Fruit fly (Drosophila melanogaster) whole organism, embryonic: ENCODE data around the gene Chd1.

Source experiments
- ATbp ChIP-seq: fragments of 200-800 bp; sonication (Bioruptor generic); optimal IDR thresholded peaks from 2 replicates; lab custom pipeline; 2017; ENCODE audit warnings: missing biosample characterization, mild to moderate bottlenecking, missing genetic modification characterization, missing genetic modification reagents
- Abd-B ChIP-seq: fragments of 200-800 bp; sonication (Bioruptor generic); optimal IDR thresholded peaks from 2 replicates; lab custom pipeline; 2018; ENCODE audit warnings: missing biosample characterization, mild to moderate bottlenecking, missing genetic modification characterization, moderate library complexity
- Bdp1 ChIP-seq: fragments of 200-800 bp; sonication (Bioruptor generic); optimal IDR thresholded peaks from 3 replicates; lab custom pipeline; 2016; ENCODE audit warnings: missing biosample characterization, missing genetic modification characterization
- C15 ChIP-seq: fragments of 200-800 bp; sonication (Bioruptor generic); IDR thresholded peaks from 3 replicates; pipeline ENCODE4 v1.3.6; 2022; ENCODE audit warnings: missing biosample characterization, missing genetic modification characterization
- CG11456 ChIP-seq: fragments of 200-800 bp; sonication (Bioruptor generic); IDR thresholded peaks from 3 replicates; pipeline ENCODE4 v1.3.6; 2022; ENCODE audit warnings: missing biosample characterization, missing genetic modification characterization
- CG11560 ChIP-seq: fragments of 200-800 bp; sonication (Bioruptor generic); IDR thresholded peaks from 3 replicates; pipeline ENCODE4 v1.3.6; 2022; ENCODE audit warnings: missing biosample characterization, missing genetic modification characterization
- CG11695 ChIP-seq: fragments of 200-800 bp; sonication (Bioruptor generic); IDR thresholded peaks from 3 replicates; pipeline ENCODE4 v1.3.6; 2022; ENCODE audit warnings: missing biosample characterization, missing genetic modification characterization
- CG11696 ChIP-seq: fragments of 200-800 bp; sonication (Bioruptor generic); IDR thresholded peaks from 2 replicates; pipeline ENCODE4 v1.3.6; 2022; ENCODE audit warnings: missing biosample characterization, missing genetic modification characterization
- CG12942 ChIP-seq: fragments of 200-800 bp; sonication (Bioruptor generic); optimal IDR thresholded peaks from 3 replicates; lab custom pipeline; 2016; ENCODE audit warnings: missing biosample characterization, missing genetic modification characterization
- CG14667 ChIP-seq: fragments of 200-800 bp; sonication (Bioruptor generic); IDR thresholded peaks from 2 replicates; pipeline ENCODE4 v1.3.6; 2022; ENCODE audit warnings: missing biosample characterization, missing genetic modification characterization
- CG15479 ChIP-seq: fragments of 200-800 bp; sonication (Bioruptor generic); optimal IDR thresholded peaks from 3 replicates; lab custom pipeline; 2019; ENCODE audit warnings: missing biosample characterization, mild to moderate bottlenecking, missing genetic modification characterization, moderate library complexity
- CG1603 ChIP-seq: fragments of 200-800 bp; sonication (Bioruptor generic); optimal IDR thresholded peaks from 2 replicates; lab custom pipeline; 2019; ENCODE audit warnings: missing biosample characterization, mild to moderate bottlenecking, missing genetic modification characterization, moderate library complexity
- CG16813 ChIP-seq: fragments of 200-800 bp; sonication (Bioruptor generic); IDR thresholded peaks from 3 replicates; pipeline ENCODE4 v1.3.6; 2022; ENCODE audit warnings: missing biosample characterization, missing genetic modification characterization; ENCODE audit not compliant: partially characterized antibody
- CG17912 ChIP-seq: fragments of 200-800 bp; sonication (Bioruptor generic); optimal IDR thresholded peaks from 2 replicates; lab custom pipeline; 2018; ENCODE audit warnings: missing biosample characterization, mild to moderate bottlenecking, missing genetic modification characterization
- CG18599 ChIP-seq: fragments of 200-800 bp; sonication (Bioruptor generic); optimal IDR thresholded peaks from 3 replicates; lab custom pipeline; 2017; ENCODE audit warnings: missing biosample characterization, missing genetic modification characterization, mild to moderate bottlenecking, moderate library complexity, missing genetic modification reagents
- CG3281 ChIP-seq: fragments of 200-800 bp; sonication (Bioruptor generic); optimal IDR thresholded peaks from 3 replicates; lab custom pipeline; 2017; ENCODE audit warnings: missing biosample characterization, mild to moderate bottlenecking, missing genetic modification characterization
- CG7745 ChIP-seq: fragments of 200-800 bp; sonication (Bioruptor generic); optimal IDR thresholded peaks from 2 replicates; lab custom pipeline; 2018; ENCODE audit warnings: missing biosample characterization, mild to moderate bottlenecking, missing genetic modification characterization, moderate library complexity
- CG7928 ChIP-seq: fragments of 200-800 bp; sonication (Bioruptor generic); optimal IDR thresholded peaks from 2 replicates; lab custom pipeline; 2017; ENCODE audit warnings: missing biosample characterization, mild to moderate bottlenecking, missing genetic modification characterization
- CG8281 ChIP-seq: fragments of 200-800 bp; sonication (Bioruptor generic); optimal IDR thresholded peaks from 2 replicates; lab custom pipeline; 2018; ENCODE audit warnings: missing biosample characterization, mild to moderate bottlenecking, missing genetic modification characterization, moderate library complexity
- CG8388 ChIP-seq: fragments of 200-800 bp; sonication (Bioruptor generic); optimal IDR thresholded peaks from 2 replicates; lab custom pipeline; 2019; ENCODE audit warnings: missing biosample characterization, mild to moderate bottlenecking, missing genetic modification characterization, moderate library complexity
- D ChIP-seq, 2 experiments: fragments of 200-800 bp in 1 of 2; fragments of >200 bp in 1 of 2; sonication (Bioruptor generic) in 1 of 2; optimal IDR thresholded peaks; 2 replicates in 1 of 2; 3 replicates in 1 of 2; lab custom pipeline; 2017; ENCODE audit warnings: mild to moderate bottlenecking in 1 of 2, missing biosample characterization in 1 of 2, missing genetic modification characterization in 1 of 2, missing genetic modification reagents in 1 of 2
- ERR ChIP-seq: fragments of 200-800 bp; sonication (Bioruptor generic); optimal IDR thresholded peaks from 2 replicates; lab custom pipeline; 2016; ENCODE audit warnings: missing biosample characterization, missing genetic modification characterization
- Elba2 ChIP-seq: fragments of 200-800 bp; sonication (Bioruptor generic); optimal IDR thresholded peaks from 3 replicates; lab custom pipeline; 2016; ENCODE audit warnings: missing biosample characterization, missing genetic modification characterization
- Ets97D ChIP-seq: fragments of 200-800 bp; sonication (Bioruptor generic); optimal IDR thresholded peaks from 3 replicates; lab custom pipeline; 2016; ENCODE audit warnings: missing biosample characterization, missing genetic modification characterization
- H2.0 ChIP-seq: fragments of 200-800 bp; sonication (Bioruptor generic); IDR thresholded peaks from 2 replicates; pipeline ENCODE4 v1.3.6; 2022; ENCODE audit warnings: missing biosample characterization, missing genetic modification characterization
- HHEX ChIP-seq: fragments of 200-800 bp; sonication (Bioruptor generic); optimal IDR thresholded peaks from 3 replicates; lab custom pipeline; 2017; ENCODE audit warnings: missing biosample characterization, mild to moderate bottlenecking, missing genetic modification characterization, missing genetic modification reagents
- HLH4C ChIP-seq: fragments of 200-800 bp; sonication (Bioruptor generic); IDR thresholded peaks from 3 replicates; pipeline ENCODE4 v1.3.6; 2022; ENCODE audit warnings: missing biosample characterization, missing genetic modification characterization; ENCODE audit not compliant: partially characterized antibody
- Hey ChIP-seq: fragments of 200-800 bp; sonication (Bioruptor generic); optimal IDR thresholded peaks from 3 replicates; lab custom pipeline; 2018; ENCODE audit warnings: missing biosample characterization, mild to moderate bottlenecking, missing genetic modification characterization
- Lpt ChIP-seq: fragments of >200 bp; optimal IDR thresholded peaks from 2 replicates; lab custom pipeline; 2018; ENCODE audit warnings: missing biosample characterization, missing genetic modification characterization
- NK7.1 ChIP-seq: fragments of 200-800 bp; sonication (Bioruptor generic); optimal IDR thresholded peaks from 3 replicates; lab custom pipeline; 2016; ENCODE audit warnings: missing biosample characterization, missing genetic modification characterization
- Neu2 ChIP-seq: fragments of 200-800 bp; sonication (Bioruptor generic); optimal IDR thresholded peaks from 3 replicates; lab custom pipeline; 2016; ENCODE audit warnings: missing biosample characterization, missing genetic modification characterization, borderline replicate concordance
- Nf-YB ChIP-seq: fragments of 200-800 bp; sonication (Bioruptor generic); optimal IDR thresholded peaks from 3 replicates; lab custom pipeline; 2019; ENCODE audit warnings: missing biosample characterization, mild to moderate bottlenecking, missing genetic modification characterization, moderate library complexity
- Nf-YC ChIP-seq: fragments of 200-800 bp; optimal IDR thresholded peaks from 3 replicates; lab custom pipeline; 2019; ENCODE audit warnings: missing biosample characterization, mild to moderate bottlenecking, missing genetic modification characterization, moderate library complexity
- PHDP ChIP-seq: fragments of 200-800 bp; sonication (Bioruptor generic); optimal IDR thresholded peaks from 3 replicates; lab custom pipeline; 2018; ENCODE audit warnings: missing biosample characterization, mild to moderate bottlenecking, missing genetic modification characterization, moderate library complexity
- Scr ChIP-seq: fragments of 200-800 bp; sonication (Bioruptor generic); IDR thresholded peaks from 2 replicates; pipeline ENCODE4 v1.3.6; 2022; ENCODE audit warnings: missing biosample characterization, missing genetic modification characterization; ENCODE audit not compliant: partially characterized antibody
- Tbp ChIP-seq: fragments of >200 bp; optimal IDR thresholded peaks from 2 replicates; lab custom pipeline; 2018; ENCODE audit warnings: missing biosample characterization, missing genetic modification characterization
- crol ChIP-seq: fragments of 200-800 bp; sonication (Bioruptor generic); IDR thresholded peaks from 2 replicates; pipeline ENCODE4 v1.3.6; 2022; ENCODE audit warnings: missing biosample characterization, missing genetic modification characterization
- fu2 ChIP-seq: fragments of 200-800 bp; sonication (Bioruptor generic); optimal IDR thresholded peaks from 2 replicates; lab custom pipeline; 2016; ENCODE audit warnings: missing biosample characterization, missing genetic modification characterization
- klu ChIP-seq: fragments of 200-800 bp; sonication (Bioruptor generic); IDR thresholded peaks from 2 replicates; pipeline ENCODE4 v1.3.6; 2022; ENCODE audit warnings: missing biosample characterization, missing genetic modification characterization
- luna ChIP-seq: fragments of 200-800 bp; sonication (Bioruptor generic); optimal IDR thresholded peaks from 2 replicates; lab custom pipeline; 2016; ENCODE audit warnings: missing biosample characterization, missing genetic modification characterization
- nmo ChIP-seq: fragments of 200-800 bp; sonication (Bioruptor generic); optimal IDR thresholded peaks from 2 replicates; lab custom pipeline; 2018; ENCODE audit warnings: missing biosample characterization, mild to moderate bottlenecking, missing genetic modification characterization, moderate library complexity
- seq ChIP-seq: fragments of 200-800 bp; sonication (Bioruptor generic); IDR thresholded peaks from 2 replicates; pipeline ENCODE4 v1.3.6; 2022; ENCODE audit warnings: missing biosample characterization, missing genetic modification characterization
- tll ChIP-seq, 2 experiments: fragments of 200-800 bp in 1 of 2; fragments of >200 bp in 1 of 2; sonication (Bioruptor generic) in 1 of 2; optimal IDR thresholded peaks; 2 replicates each; lab custom pipeline; 2017 to 2019; ENCODE audit warnings: missing biosample characterization in 2 of 2, missing genetic modification characterization in 2 of 2, mild to moderate bottlenecking in 1 of 2, moderate library complexity in 1 of 2
- ttk ChIP-seq: fragments of 200-800 bp; sonication (Bioruptor generic); IDR thresholded peaks from 2 replicates; pipeline ENCODE4 v2.1.2; 2022; ENCODE audit warnings: missing biosample characterization, missing genetic modification characterization
- unpg ChIP-seq: fragments of 200-800 bp; sonication (Bioruptor generic); optimal IDR thresholded peaks from 3 replicates; lab custom pipeline; 2018; ENCODE audit warnings: missing biosample characterization, mild to moderate bottlenecking, missing genetic modification characterization, moderate library complexity
- usp ChIP-seq: fragments of >200 bp; optimal IDR thresholded peaks from 2 replicates; lab custom pipeline; 2017; ENCODE audit warnings: missing biosample characterization, missing genetic modification characterization
- zf30C ChIP-seq: fragments of 200-800 bp; sonication (Bioruptor generic); optimal IDR thresholded peaks from 3 replicates; lab custom pipeline; 2018; ENCODE audit warnings: missing biosample characterization, mild to moderate bottlenecking, missing genetic modification characterization
- zfh1 ChIP-seq: fragments of 200-800 bp; sonication (Bioruptor generic); IDR thresholded peaks from 3 replicates; pipeline ENCODE4 v1.3.6; 2022; ENCODE audit warnings: missing biosample characterization, missing genetic modification characterization

The Chd1 gene

dm6 chr2L:2987681-2988381, at the start of gene Chd1, which contains the start of gene Bem46 (continued):
- TF ChIP-seq crol (GFP tag; lab: Robert Waterston, UW) (peak; percentile 33; the same call in 1 of the 2 replicates), Neu2 (GFP tag; lab: Kevin White, UChicago) (no peak), Ets97D (peak; percentile 34), CG17912 (GFP tag; lab: Kevin White, UChicago) (peak; percentile 54), Nf-YC (peak; percentile 83), CG8388 (GFP tag; lab: Kevin White, UChicago) (peak; percentile 91), unpg (GFP tag; lab: Kevin White, UChicago) (peak; percentile 80), CG14667 (peak; percentile 83), HLH4C (no peak), CG3281 (peak; percentile 81), seq (no peak; the same call in 1 of the 2 replicates), CG8281 (tag; lab: Kevin White, UChicago) (no peak), CG7745 (tag; lab: Kevin White, UChicago) (no peak), nmo (GFP tag; lab: Kevin White, UChicago) (peak; percentile 92), CG1603 (peak; percentile 72), ttk (GFP tag; lab: Robert Waterston, UW) (peak; percentile 82), ATbp (GFP tag; lab: Kevin White, UChicago) (no peak), C15 (no peak), Elba2 (peak; percentile 1), Bdp1 (GFP tag; lab: Kevin White, UChicago) (peak; percentile 51), CG11560 (peak; percentile 70; the same call in 2 of the 3 replicates), PHDP (tag; lab: Kevin White, UChicago) (peak; percentile 82), HHEX (GFP tag; lab: Kevin White, UChicago) (peak; percentile 79), Hey (tag; lab: Kevin White, UChicago) (no peak), Abd-B (GFP tag; lab: Kevin White, UChicago) (peak; percentile 92), CG16813 (peak; percentile 27; the same call in 1 of the 3 replicates), zfh1 (GFP tag; lab: Robert Waterston, UW) (peak; percentile 82), tll (GFP tag; optimal IDR thresholded peaks at IDR 0.05; lab: Kevin White, UChicago) (peak in 1 of 2 experiments; percentile 42), NK7.1 (GFP tag; lab: Kevin White, UChicago) (peak; percentile 56), CG15479 (GFP tag; lab: Kevin White, UChicago) (peak; percentile 1), Nf-YB (peak; percentile 67), fu2 (GFP tag; lab: Kevin White, UChicago) (peak; percentile 75), luna (GFP tag; lab: Kevin White, UChicago) (no peak), H2.0 (GFP tag; lab: Robert Waterston, UW) (peak; percentile 79), CG12942 (GFP tag; lab: Kevin White, UChicago) (peak; percentile 88), CG18599 (peak; percentile 88), CG11456 (GFP tag; lab: Robert Waterston, UW) (peak; percentile 83), ERR (GFP tag; lab: Kevin White, UChicago) (no peak), CG7928 (GFP tag; lab: Kevin White, UChicago) (peak; percentile 38), klu (GFP tag; lab: Robert Waterston, UW) (peak; percentile 87), zf30C (GFP tag; lab: Kevin White, UChicago) (no peak), CG11696 (GFP tag; lab: Robert Waterston, UW) (peak; percentile 54; the same call in 1 of the 2 replicates), Lpt (no peak), usp (GFP tag; lab: Kevin White, UChicago) (no peak), Scr (GFP tag; lab: Robert Waterston, UW) (peak; percentile 74), CG11695 (GFP tag; lab: Robert Waterston, UW) (peak; percentile 76), Tbp (no peak), D (optimal IDR thresholded peaks at IDR 0.05; lab: Kevin White, UChicago) (no peak), D (GFP tag; optimal IDR thresholded peaks at IDR 0.05; lab: Kevin White, UChicago) (peak; percentile 70)
